Fruit fly (Drosophila melanogaster): Measurements from ENCODE around the gene Meltrin.
A peak's percentile ranks its signal among the peaks of the same experiment; 100 is the strongest.

The Meltrin gene

dm6 chr3R:14706860-14707259, 9.8 kb upstream of the Meltrin start (continued):
- TF ChIP-seq Neu2 (GFP tag; optimal IDR thresholded peaks at IDR 0.05; ENCODE audit: borderline replicate concordance): peak; percentile 12
- no peak for TF ChIP-seq CG3281 (GFP tag; optimal IDR thresholded peaks at IDR 0.05)
- TF ChIP-seq Elba2 (GFP tag; optimal IDR thresholded peaks at IDR 0.05): no peak
- no peak for TF ChIP-seq C15 (GFP tag; IDR thresholded peaks at IDR 0.05)
- TF ChIP-seq so (GFP tag; IDR thresholded peaks at IDR 0.05): peak; percentile 63
- TF ChIP-seq p53 (GFP tag; optimal IDR thresholded peaks at IDR 0.05): peak; percentile 3
- no peak for TF ChIP-seq CG1529 (GFP tag; optimal IDR thresholded peaks at IDR 0.05)
- no peak for TF ChIP-seq slou (GFP tag; optimal IDR thresholded peaks at IDR 0.05)
- TF ChIP-seq CG33213 (GFP tag; optimal IDR thresholded peaks at IDR 0.05): no peak
- no peak for TF ChIP-seq CG10565 (GFP tag; optimal IDR thresholded peaks at IDR 0.05)
- peak; percentile 58 for TF ChIP-seq CG9609 (GFP tag; optimal IDR thresholded peaks at IDR 0.05)
- TF ChIP-seq HLH4C (GFP tag; IDR thresholded peaks at IDR 0.05; ENCODE audit: partially characterized antibody): peak; percentile 91
- TF ChIP-seq CG10979 (tag; optimal IDR thresholded peaks at IDR 0.05): peak; percentile 16
- TF ChIP-seq nau (GFP tag; optimal IDR thresholded peaks at IDR 0.05): no peak
- TF ChIP-seq pfk (GFP tag; optimal IDR thresholded peaks at IDR 0.05): no peak
- TF ChIP-seq cas (GFP tag; IDR thresholded peaks at IDR 0.05): peak; percentile 58; the same call in 1 of the 2 replicates
- no peak for TF ChIP-seq GATAe (GFP tag; conservative IDR thresholded peaks at IDR 0.05)
- no peak for TF ChIP-seq disco-r (GFP tag; optimal IDR thresholded peaks at IDR 0.05)
- TF ChIP-seq Oli (tag; optimal IDR thresholded peaks at IDR 0.05): peak; percentile 48
- no peak for TF ChIP-seq B-H2 (GFP tag; optimal IDR thresholded peaks at IDR 0.05)
- TF ChIP-seq HLHmδ (GFP tag; optimal IDR thresholded peaks at IDR 0.05): no peak
- TF ChIP-seq CG7372 (GFP tag; IDR thresholded peaks at IDR 0.05): peak; percentile 56
- peak; percentile 72 for TF ChIP-seq ara (GFP tag; IDR thresholded peaks at IDR 0.05)
- peak; percentile 51 for TF ChIP-seq grau (tag; optimal IDR thresholded peaks at IDR 0.05)
- TF ChIP-seq CG32772 (GFP tag; IDR thresholded peaks at IDR 0.05): no peak
- TF ChIP-seq Mes4 (GFP tag; optimal IDR thresholded peaks at IDR 0.05): peak; percentile 34
- TF ChIP-seq CG17829 (tag; optimal IDR thresholded peaks at IDR 0.05): peak; percentile 2
- TF ChIP-seq sisA (GFP tag; IDR thresholded peaks at IDR 0.05): peak; percentile 72
- no peak for TF ChIP-seq CG10147 (GFP tag; optimal IDR thresholded peaks at IDR 0.05)
- TF ChIP-seq CG3407 (GFP tag; optimal IDR thresholded peaks at IDR 0.05): no peak
- TF ChIP-seq phol (tag; optimal IDR thresholded peaks at IDR 0.05): peak; percentile 48
- peak; percentile 23 for TF ChIP-seq pnt (GFP tag; optimal IDR thresholded peaks at IDR 0.05)
- peak; percentile 80 for TF ChIP-seq ci (GFP tag; IDR thresholded peaks at IDR 0.05)
- 0 out of 2 replicates have a peak, but pooled peaks have one; percentile 22 for TF ChIP-seq CG14667 (GFP tag; IDR thresholded peaks at IDR 0.05)
- TF ChIP-seq CG7839 (tag; optimal IDR thresholded peaks at IDR 0.05): peak; percentile 68
- no peak for TF ChIP-seq nom (GFP tag; optimal IDR thresholded peaks at IDR 0.05)
- TF ChIP-seq zfh1 (GFP tag; IDR thresholded peaks at IDR 0.05): peak; percentile 70; the same call in 2 of the 3 replicates
- peak; percentile 70; the same call in 2 of the 3 replicates for TF ChIP-seq otp (GFP tag; IDR thresholded peaks at IDR 0.05)
- TF ChIP-seq CG15601 (tag; optimal IDR thresholded peaks at IDR 0.05): no peak
- no peak for TF ChIP-seq kay (GFP tag; optimal IDR thresholded peaks at IDR 0.05)
- TF ChIP-seq CG4282 (GFP tag; optimal IDR thresholded peaks at IDR 0.05): no peak
- no peak for TF ChIP-seq Dfd (GFP tag; optimal IDR thresholded peaks at IDR 0.05)
- TF ChIP-seq Tbp (GFP tag; optimal IDR thresholded peaks at IDR 0.05): no peak
- TF ChIP-seq CG18764 (GFP tag; optimal IDR thresholded peaks at IDR 0.05): no peak
- no peak for TF ChIP-seq CG12744 (GFP tag; optimal IDR thresholded peaks at IDR 0.05)
- peak; percentile 28; the same call in 1 of the 3 replicates for TF ChIP-seq knrl (GFP tag; IDR thresholded peaks at IDR 0.05; ENCODE audit: partially characterized antibody)
- TF ChIP-seq CG18476 (GFP tag; optimal IDR thresholded peaks at IDR 0.05): no peak
- no peak for TF ChIP-seq stwl (tag; optimal IDR thresholded peaks at IDR 0.05)
- peak; percentile 55; the same call in 2 of the 3 replicates for TF ChIP-seq B-H1 (GFP tag; IDR thresholded peaks at IDR 0.05)
- TF ChIP-seq sens (GFP tag): peak; percentile 84
- TF ChIP-seq jing (GFP tag; optimal IDR thresholded peaks at IDR 0.05): peak; percentile 13
- peak; percentile 65 for TF ChIP-seq CG15269 (tag; optimal IDR thresholded peaks at IDR 0.05)

Data from whole organism, embryonic.